Fruit fly (Drosophila melanogaster) whole organism: Measurements from ENCODE around the gene Mer.

ENCODE experiments used
- CG8478 ChIP-seq: fragments of >200 bp; optimal IDR thresholded peaks from 2 replicates; lab custom pipeline; 2018; ENCODE audit warnings: inconsistent platforms
- Dll ChIP-seq: fragments of >200 bp; optimal IDR thresholded peaks from 2 replicates; lab custom pipeline; 2017
- EcR ChIP-seq, 2 experiments: fragments of >200 bp; optimal IDR thresholded peaks; 2 replicates each; lab custom pipeline; 2017; ENCODE audit warnings: missing biosample characterization in 2 of 2, missing genetic modification characterization in 2 of 2, missing genetic modification reagents in 2 of 2
- pan ChIP-seq: fragments of >200 bp; optimal IDR thresholded peaks from 2 replicates; lab custom pipeline; 2017
- psq ChIP-seq: fragments of >200 bp; optimal IDR thresholded peaks from 2 replicates; lab custom pipeline; 2017
- usp ChIP-seq: fragments of >200 bp; optimal IDR thresholded peaks from 2 replicates; lab custom pipeline; 2017; ENCODE audit warnings: missing biosample characterization, missing genetic modification characterization, mixed read lengths

DNA sequence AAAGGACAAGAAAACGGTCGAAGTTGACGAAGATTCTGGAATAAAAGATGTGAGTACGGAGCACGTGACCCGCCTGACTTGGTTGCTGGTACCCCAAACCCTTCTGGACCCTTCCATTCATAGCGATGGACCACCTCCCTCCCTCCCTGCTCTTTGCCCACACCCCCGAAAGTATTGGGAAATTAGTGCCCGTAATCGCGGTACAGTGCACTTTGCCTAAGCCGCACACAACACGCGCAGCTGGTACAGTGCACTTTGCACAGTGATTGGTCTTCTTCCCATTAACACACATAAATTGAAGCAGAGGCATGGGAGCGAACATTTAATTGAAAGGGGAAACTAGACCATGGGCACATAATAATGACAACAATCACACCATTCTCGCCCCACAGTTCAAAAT is 9.3 kb downstream of the Mer start:
- TF ChIP-seq psq (no peak), usp (GFP tag; lab: Kevin White, UChicago) (no peak), Dll (lab: Kevin White, UChicago) (no peak), pan (lab: Kevin White, UChicago) (no peak), CG8478 (lab: Kevin White, UChicago) (no peak), EcR (GFP tag; optimal IDR thresholded peaks at IDR 0.05; lab: Kevin White, UChicago) (no peak)
